Fruit fly (Drosophila melanogaster) whole organism, pupa: ENCODE results near the gene CG3916.

Experiments used
- CG10348 ChIP-seq: fragments of 200-800 bp; sonication (Bioruptor generic); IDR thresholded peaks from 2 replicates; pipeline ENCODE4 v1.3.6; 2022; ENCODE audit warnings: missing biosample characterization, missing genetic modification characterization
- CG12605 ChIP-seq: fragments of 200-800 bp; sonication (Bioruptor generic); IDR thresholded peaks from 2 replicates; pipeline ENCODE4 v1.3.6; 2022; ENCODE audit warnings: missing biosample characterization, missing genetic modification characterization
- CG13204 ChIP-seq: fragments of 200-800 bp; sonication (Bioruptor generic); optimal IDR thresholded peaks from 2 replicates; lab custom pipeline; 2018; ENCODE audit warnings: missing biosample characterization, mild to moderate bottlenecking, missing genetic modification characterization, moderate library complexity
- CG14655 ChIP-seq: fragments of 200-800 bp; sonication (Bioruptor generic); optimal IDR thresholded peaks from 3 replicates; lab custom pipeline; 2017; ENCODE audit warnings: mild to moderate bottlenecking, missing biosample characterization, missing genetic modification reagents, missing genetic modification characterization
- CG15710 ChIP-seq: fragments of 200-800 bp; sonication (Bioruptor generic); optimal IDR thresholded peaks from 2 replicates; lab custom pipeline; 2018; ENCODE audit warnings: missing biosample characterization, mild to moderate bottlenecking, missing genetic modification characterization, moderate library complexity
- CG17806 ChIP-seq: fragments of 200-800 bp; sonication (Bioruptor generic); optimal IDR thresholded peaks from 2 replicates; lab custom pipeline; 2018; ENCODE audit warnings: missing biosample characterization, mild to moderate bottlenecking, missing genetic modification characterization, moderate library complexity
- CG32121 ChIP-seq: fragments of 200-800 bp; sonication (Bioruptor generic); IDR thresholded peaks from 2 replicates; pipeline ENCODE4 v1.3.6; 2022; ENCODE audit warnings: missing biosample characterization, missing genetic modification characterization
- CG34367 ChIP-seq: fragments of 200-800 bp; sonication (Bioruptor generic); optimal IDR thresholded peaks from 2 replicates; lab custom pipeline; 2018; ENCODE audit warnings: missing biosample characterization, mild to moderate bottlenecking, missing genetic modification characterization
- CG4496 ChIP-seq: fragments of 200-800 bp; sonication (Bioruptor generic); IDR thresholded peaks from 3 replicates; pipeline ENCODE4 v1.3.6; 2022; ENCODE audit warnings: missing biosample characterization, missing genetic modification characterization
- CG8159 ChIP-seq: fragments of 200-800 bp; sonication (Bioruptor generic); optimal IDR thresholded peaks from 3 replicates; lab custom pipeline; 2018; ENCODE audit warnings: missing biosample characterization, mild to moderate bottlenecking, missing genetic modification characterization, moderate library complexity
- CG8301 ChIP-seq: fragments of 200-800 bp; sonication (Bioruptor generic); optimal IDR thresholded peaks from 2 replicates; lab custom pipeline; 2018; ENCODE audit warnings: missing biosample characterization, mild to moderate bottlenecking, missing genetic modification characterization
- CG9948 ChIP-seq: fragments of 200-800 bp; sonication (Bioruptor generic); optimal IDR thresholded peaks from 2 replicates; lab custom pipeline; 2018; ENCODE audit warnings: missing biosample characterization, mild to moderate bottlenecking, missing genetic modification characterization, moderate library complexity
- D1 ChIP-seq: fragments of 200-800 bp; sonication (Bioruptor generic); optimal IDR thresholded peaks from 2 replicates; lab custom pipeline; 2018; ENCODE audit warnings: missing biosample characterization, mild to moderate bottlenecking, missing genetic modification characterization, moderate library complexity
- EcR ChIP-seq: fragments of 200-800 bp; sonication (Bioruptor generic); optimal IDR thresholded peaks from 3 replicates; lab custom pipeline; 2019; ENCODE audit warnings: missing biosample characterization, missing genetic modification characterization, mild to moderate bottlenecking, moderate library complexity, missing genetic modification reagents
- Ets98B ChIP-seq: fragments of 200-800 bp; sonication (Bioruptor generic); IDR thresholded peaks from 2 replicates; pipeline ENCODE4 v1.3.6; 2022; ENCODE audit warnings: missing biosample characterization, missing genetic modification characterization
- Pif1A ChIP-seq: fragments of 200-800 bp; sonication (Bioruptor generic); optimal IDR thresholded peaks from 3 replicates; lab custom pipeline; 2016; ENCODE audit warnings: missing biosample characterization, missing genetic modification characterization
- Pif1B ChIP-seq: fragments of 200-800 bp; sonication (Bioruptor generic); optimal IDR thresholded peaks from 3 replicates; lab custom pipeline; 2016; ENCODE audit warnings: missing biosample characterization, missing genetic modification characterization
- Snoo ChIP-seq: fragments of 200-800 bp; sonication (Bioruptor generic); optimal IDR thresholded peaks from 3 replicates; lab custom pipeline; 2017; ENCODE audit warnings: missing biosample characterization, mild to moderate bottlenecking, missing genetic modification characterization, inconsistent platforms
- fd96Ca ChIP-seq: fragments of 200-800 bp; sonication (Bioruptor generic); IDR thresholded peaks from 3 replicates; pipeline ENCODE4 v1.3.6; 2022; ENCODE audit warnings: missing biosample characterization, missing genetic modification characterization
- gl ChIP-seq: fragments of 200-800 bp; sonication (Bioruptor generic); optimal IDR thresholded peaks from 2 replicates; lab custom pipeline; 2018; ENCODE audit warnings: missing biosample characterization, mild to moderate bottlenecking, missing genetic modification characterization
- rn ChIP-seq: fragments of 200-800 bp; sonication (Bioruptor generic); IDR thresholded peaks from 2 replicates; pipeline ENCODE4 v1.3.6; 2022; ENCODE audit warnings: missing biosample characterization, missing genetic modification characterization

Gene CG3916

dm6 chr3R:12252457-12253065, 23.3 kb downstream of the CG3916 start:
- TF ChIP-seq CG8159 (tag; lab: Kevin White, UChicago) (no peak), CG32121 (no peak), CG14655 (GFP tag; lab: Kevin White, UChicago) (no peak), gl (tag; lab: Kevin White, UChicago) (no peak), CG4496 (no peak), EcR (GFP tag; lab: Kevin White, UChicago) (no peak), CG13204 (GFP tag; lab: Kevin White, UChicago) (no peak), CG8301 (tag; lab: Kevin White, UChicago) (no peak), CG9948 (tag; lab: Kevin White, UChicago) (no peak), rn (GFP tag; lab: Robert Waterston, UW) (no peak), Pif1B (no peak), D1 (no peak), CG34367 (tag; lab: Kevin White, UChicago) (no peak), CG10348 (GFP tag; lab: Robert Waterston, UW) (no peak), fd96Ca (GFP tag; lab: Robert Waterston, UW) (no peak), Pif1A (GFP tag; lab: Kevin White, UChicago) (no peak), CG12605 (GFP tag; lab: Robert Waterston, UW) (no peak), CG15710 (tag; lab: Kevin White, UChicago) (no peak)
- TF ChIP-seq, all 21 proteins: peak for 0

- TF ChIP-seq CG32121 (no peak), CG10348 (GFP tag; lab: Robert Waterston, UW) (no peak), CG8301 (tag; lab: Kevin White, UChicago) (no peak), rn (GFP tag; lab: Robert Waterston, UW) (no peak), CG15710 (tag; lab: Kevin White, UChicago) (no peak), Snoo (tag; lab: Kevin White, UChicago) (no peak), CG4496 (no peak), Pif1A (GFP tag; lab: Kevin White, UChicago) (no peak), gl (tag; lab: Kevin White, UChicago) (no peak), EcR (GFP tag; lab: Kevin White, UChicago) (no peak), Ets98B (GFP tag; lab: Robert Waterston, UW) (no peak), D1 (no peak), fd96Ca (GFP tag; lab: Robert Waterston, UW) (no peak), Pif1B (no peak), CG14655 (GFP tag; lab: Kevin White, UChicago) (no peak), CG12605 (GFP tag; lab: Robert Waterston, UW) (no peak), CG13204 (GFP tag; lab: Kevin White, UChicago) (no peak), CG9948 (tag; lab: Kevin White, UChicago) (no peak), CG34367 (tag; lab: Kevin White, UChicago) (no peak), CG17806 (tag; lab: Kevin White, UChicago) (no peak)
Measured at dm6 chr3R:12253887-12254286, 24.7 kb downstream of the CG3916 start, which contains the start of gene CG3942. TSS of gene CG3942 (plus strand) at chr3R:12254187.

dm6 chr3R:12258437-12258836, 29.2 kb downstream of the CG3916 start, which contains the start of the genes CG44037 and svp:
TSS of gene CG44037 (plus strand) at chr3R:12258737.
TSS of gene svp (plus strand) at chr3R:12258737.
- TF ChIP-seq gl (tag; lab: Kevin White, UChicago) (no peak), CG13204 (GFP tag; lab: Kevin White, UChicago) (no peak), CG10348 (GFP tag; lab: Robert Waterston, UW) (no peak), CG8159 (tag; lab: Kevin White, UChicago) (no peak), CG15710 (tag; lab: Kevin White, UChicago) (no peak), Ets98B (GFP tag; lab: Robert Waterston, UW) (no peak), D1 (no peak), fd96Ca (GFP tag; lab: Robert Waterston, UW) (no peak), CG8301 (tag; lab: Kevin White, UChicago) (no peak), CG12605 (GFP tag; lab: Robert Waterston, UW) (no peak)

dm6 chr3R:12259013-12259412, 29.8 kb downstream of the CG3916 start:
- TF ChIP-seq CG34367 (tag; lab: Kevin White, UChicago) (no peak), Ets98B (GFP tag; lab: Robert Waterston, UW) (no peak), CG8301 (tag; lab: Kevin White, UChicago) (no peak), CG15710 (tag; lab: Kevin White, UChicago) (no peak), EcR (GFP tag; lab: Kevin White, UChicago) (peak; percentile 30)

dm6 chr3R:12259819-12260218, 30.6 kb downstream of the CG3916 start:
- no peak for TF ChIP-seq CG8301 (tag; lab: Kevin White, UChicago)
- TF ChIP-seq CG15710 (tag; lab: Kevin White, UChicago): no peak
- TF ChIP-seq CG12605 (GFP tag; lab: Robert Waterston, UW): no peak
- TF ChIP-seq fd96Ca (GFP tag; lab: Robert Waterston, UW): no peak
- no peak for TF ChIP-seq rn (GFP tag; lab: Robert Waterston, UW)
- TF ChIP-seq CG8159 (tag; lab: Kevin White, UChicago): no peak
- TF ChIP-seq Pif1B: no peak

dm6 chr3R:12260669-12261068, 31.5 kb downstream of the CG3916 start, which contains the start of gene CG44038:
TSS of gene CG44038 (plus strand) at chr3R:12260969.
- no peak for TF ChIP-seq CG15710 (tag; lab: Kevin White, UChicago)
- TF ChIP-seq CG10348 (GFP tag; lab: Robert Waterston, UW): no peak
- no peak for TF ChIP-seq D1
- TF ChIP-seq EcR (GFP tag; lab: Kevin White, UChicago): no peak
- no peak for TF ChIP-seq CG34367 (tag; lab: Kevin White, UChicago)
- no peak for TF ChIP-seq gl (tag; lab: Kevin White, UChicago)
- no peak for TF ChIP-seq CG8159 (tag; lab: Kevin White, UChicago)
- TF ChIP-seq CG12605 (GFP tag; lab: Robert Waterston, UW): no peak
- no peak for TF ChIP-seq Pif1A (GFP tag; lab: Kevin White, UChicago)
- TF ChIP-seq CG17806 (tag; lab: Kevin White, UChicago): no peak
- no peak for TF ChIP-seq Snoo (tag; lab: Kevin White, UChicago)
- TF ChIP-seq CG8301 (tag; lab: Kevin White, UChicago): no peak
